Worm (Caenorhabditis elegans) whole organism, L4 larva: ENCODE results near the gene fbxb-99.

Source experiments
- ZK546.5 ChIP-seq, 2 experiments: sonication (generic microtip); optimal IDR thresholded peaks; 2 replicates each; lab custom pipeline; 2017; ENCODE audit warnings: missing biosample characterization in 2 of 2, missing genetic modification characterization in 2 of 2
- daf-12 ChIP-seq: fragments of 150-350 bp; optimal IDR thresholded peaks from 2 replicates; lab custom pipeline; 2014; ENCODE audit warnings: missing biosample characterization, missing genetic modification reagents, missing genetic modification characterization
- dve-1 ChIP-seq: sonication (generic microtip); optimal IDR thresholded peaks from 2 replicates; lab custom pipeline; 2017; ENCODE audit warnings: antibody characterized with exemption, mild to moderate bottlenecking, missing genetic modification characterization, missing compliant biosample characterization; ENCODE audit not compliant: insufficient read depth
- egl-27 ChIP-seq: sonication (generic microtip); optimal IDR thresholded peaks from 3 replicates; lab custom pipeline; 2017; ENCODE audit warnings: missing biosample characterization, missing genetic modification reagents, missing genetic modification characterization
- gei-8 ChIP-seq: fragments of 200-800 bp; sonication (Bioruptor generic); optimal IDR thresholded peaks from 2 replicates; lab custom pipeline; 2018; ENCODE audit warnings: mild to moderate bottlenecking, missing genetic modification characterization, missing compliant biosample characterization
- lin-1 ChIP-seq: fragments of 200-800 bp; sonication (Bioruptor generic); IDR thresholded peaks from 2 replicates; pipeline ENCODE4 v1.3.6; 2022; ENCODE audit warnings: missing genetic modification reagents, missing genetic modification characterization, missing compliant biosample characterization
- mdl-1 ChIP-seq, 2 experiments: fragments of 150-350 bp in 1 of 2; sonication (generic microtip) in 1 of 2; optimal IDR thresholded peaks; 2 replicates each; lab custom pipeline; 2014 to 2017; ENCODE audit warnings: missing biosample characterization in 2 of 2, missing genetic modification characterization in 2 of 2
- mep-1 ChIP-seq: fragments of 150-350 bp; sonication (generic microtip); optimal IDR thresholded peaks from 3 replicates; lab custom pipeline; 2014; ENCODE audit warnings: missing biosample characterization, missing genetic modification characterization
- nhr-25 ChIP-seq: sonication (generic microtip); optimal IDR thresholded peaks from 2 replicates; lab custom pipeline; 2017; ENCODE audit warnings: missing genetic modification characterization, mild to moderate bottlenecking, missing compliant biosample characterization, antibody characterized with exemption, moderate library complexity, borderline replicate concordance; ENCODE audit not compliant: insufficient read depth
- nhr-41 ChIP-seq: fragments of 200-800 bp; sonication (Bioruptor generic); IDR thresholded peaks from 2 replicates; pipeline ENCODE4 v1.3.6; 2022; ENCODE audit warnings: missing genetic modification reagents, missing genetic modification characterization, missing compliant biosample characterization
- skn-1 ChIP-seq: fragments of 150-350 bp; optimal IDR thresholded peaks from 2 replicates; lab custom pipeline; 2014; ENCODE audit warnings: missing biosample characterization, missing genetic modification characterization

- TF ChIP-seq lin-1 (GFP tag; lab: Robert Waterston, UW) (no peak), mdl-1 (tag; optimal IDR thresholded peaks at IDR 0.05; lab: Kevin White, UChicago) (no peak), nhr-41 (no peak), ZK546.5 (tag; optimal IDR thresholded peaks at IDR 0.05; lab: Kevin White, UChicago) (no peak), egl-27 (tag; lab: Kevin White, UChicago) (no peak), gei-8 (no peak), mep-1 (tag; lab: Kevin White, UChicago) (no peak), dve-1 (no peak), daf-12 (no peak), nhr-25 (tag; lab: Kevin White, UChicago) (no peak), skn-1 (tag; lab: Kevin White, UChicago) (no peak)
Observed at ce11 chrII:3832383-3832782, 39.1 kb upstream of the fbxb-99 start, which contains the start of gene F54D10.9.
